Worm (Caenorhabditis elegans) whole organism, L4 larva: ENCODE results near the gene appg-2.

Experiments used
- ama-1 ChIP-seq: fragments of 150-350 bp; optimal IDR thresholded peaks from 2 replicates; lab custom pipeline; 2014; ENCODE audit warnings: inconsistent platforms, mixed read lengths
- lin-13 ChIP-seq: fragments of 150-350 bp; optimal IDR thresholded peaks from 2 replicates; lab custom pipeline; 2014; ENCODE audit warnings: missing biosample characterization, missing genetic modification reagents, missing genetic modification characterization
- ztf-11 ChIP-seq: fragments of 150-350 bp; optimal IDR thresholded peaks from 2 replicates; lab custom pipeline; 2014; ENCODE audit warnings: missing biosample characterization, missing genetic modification characterization

ce11 chrII:8820126-8820972 is 19.4 kb downstream of the appg-2 start:
- TF ChIP-seq ztf-11 (tag; lab: Kevin White, UChicago), result no peak
- no peak for TF ChIP-seq lin-13
- TF ChIP-seq ama-1 (lab: Kevin White, UChicago), result peak; percentile 92
